Worm (Caenorhabditis elegans): ENCODE results near the gene K11E4.1.

The K11E4.1 gene

ce11 chrX:13739125-13739820 lies 25.3 kb downstream of the K11E4.1 start (continued):
- no peak for TF ChIP-seq efl-1 (GFP tag; optimal IDR thresholded peaks at IDR 0.05)
- TF ChIP-seq sea-2 (GFP tag; IDR thresholded peaks at IDR 0.05), result no peak
- TF ChIP-seq F23B12.7 (tag; optimal IDR thresholded peaks at IDR 0.05; ENCODE audit: insufficient read depth), result no peak
- TF ChIP-seq F22D6.2 (tag; optimal IDR thresholded peaks at IDR 0.05), result no peak
- TF ChIP-seq Y95B8A.8 (GFP tag; IDR thresholded peaks at IDR 0.05), result no peak
- no peak for TF ChIP-seq unc-130 (GFP tag; optimal IDR thresholded peaks at IDR 0.05)
- TF ChIP-seq tbp1 (GFP tag; optimal IDR thresholded peaks at IDR 0.05), result no peak
- TF ChIP-seq ztf-22 (GFP tag; optimal IDR thresholded peaks at IDR 0.05), result no peak
- no peak for TF ChIP-seq egl-44 (GFP tag; IDR thresholded peaks at IDR 0.05)
- TF ChIP-seq ztf-6 (GFP tag; IDR thresholded peaks at IDR 0.05), result 0 out of 2 replicates have a peak, but pooled peaks have one; percentile 24
- no peak for TF ChIP-seq ceh-79 (tag; optimal IDR thresholded peaks at IDR 0.05)
- TF ChIP-seq tbx-9 (tag; optimal IDR thresholded peaks at IDR 0.05; ENCODE audit: borderline replicate concordance), result no peak
- TF ChIP-seq hmg-20 (GFP tag; IDR thresholded peaks at IDR 0.05), result no peak
- TF ChIP-seq lin-40 (tag; optimal IDR thresholded peaks at IDR 0.05), result peak; percentile 20
- TF ChIP-seq unc-62 (GFP tag; optimal IDR thresholded peaks at IDR 0.05), result no peak
- no peak for TF ChIP-seq ztf-28 (GFP tag; IDR thresholded peaks at IDR 0.05)
- TF ChIP-seq sdz-38 (tag; optimal IDR thresholded peaks at IDR 0.05), result no peak
- TF ChIP-seq aptf-2 (GFP tag; conservative IDR thresholded peaks at IDR 0.05), result no peak
- TF ChIP-seq aptf-3 (GFP tag; IDR thresholded peaks at IDR 0.05), result no peak
- TF ChIP-seq Y56A3A.18 (GFP tag; IDR thresholded peaks at IDR 0.05), result no peak
- no peak for TF ChIP-seq rcor-1 (GFP tag; IDR thresholded peaks at IDR 0.05)
- no peak for TF ChIP-seq fkh-3 (tag; optimal IDR thresholded peaks at IDR 0.05)
- no peak for TF ChIP-seq mel-28 (tag; optimal IDR thresholded peaks at IDR 0.05; ENCODE audit: borderline replicate concordance)
- TF ChIP-seq snpc-1.3 (tag; optimal IDR thresholded peaks at IDR 0.05; ENCODE audit: insufficient read depth), result no peak
- TF ChIP-seq snpc-3.4 (tag; optimal IDR thresholded peaks at IDR 0.05), result no peak
- TF ChIP-seq lin-54 (GFP tag; optimal IDR thresholded peaks at IDR 0.05), result no peak
- TF ChIP-seq nhr-90 (tag; optimal IDR thresholded peaks at IDR 0.05), result no peak
- TF ChIP-seq K12H6.12 (tag; optimal IDR thresholded peaks at IDR 0.05), result peak; percentile 71
- no peak for TF ChIP-seq F52B5.7 (tag; optimal IDR thresholded peaks at IDR 0.05)
- no peak for TF ChIP-seq egl-18 (GFP tag; IDR thresholded peaks at IDR 0.05)
- TF ChIP-seq nhr-80 (tag; optimal IDR thresholded peaks at IDR 0.05), result no peak
- no peak for TF ChIP-seq ekl-4 (GFP tag; IDR thresholded peaks at IDR 0.05)
- no peak for TF ChIP-seq ceh-40 (GFP tag; IDR thresholded peaks at IDR 0.05)
- TF ChIP-seq chd-7 (tag; optimal IDR thresholded peaks at IDR 0.05), result peak; percentile 49
- TF ChIP-seq ztf-3 (GFP tag; optimal IDR thresholded peaks at IDR 0.05), result no peak
- TF ChIP-seq zfh-2 (GFP tag; conservative IDR thresholded peaks at IDR 0.05), result peak; percentile 97
- TF ChIP-seq snpc-1.1 (tag; optimal IDR thresholded peaks at IDR 0.05; ENCODE audit: insufficient read depth), result no peak
- no peak for TF ChIP-seq bed-1 (GFP tag; IDR thresholded peaks at IDR 0.05)
- no peak for TF ChIP-seq F57A8.1 (GFP tag; optimal IDR thresholded peaks at IDR 0.05)
- TF ChIP-seq hsf-1 (GFP tag; IDR thresholded peaks at IDR 0.05), result no peak
- TF ChIP-seq ceh-100 (GFP tag; IDR thresholded peaks at IDR 0.05), result no peak
- no peak for TF ChIP-seq hlh-12 (tag; optimal IDR thresholded peaks at IDR 0.05)
- TF ChIP-seq lag-1 (GFP tag; IDR thresholded peaks at IDR 0.05), result no peak
- TF ChIP-seq Y67H2A.10 (GFP tag; conservative IDR thresholded peaks at IDR 0.05), result no peak
- no peak for TF ChIP-seq mxl-1 (tag; optimal IDR thresholded peaks at IDR 0.05)
- no peak for TF ChIP-seq dpl-1 (GFP tag; optimal IDR thresholded peaks at IDR 0.05)
- peak; percentile 18 for TF ChIP-seq ceh-27 (GFP tag; optimal IDR thresholded peaks at IDR 0.05)
- no peak for TF ChIP-seq nhr-179 (tag; optimal IDR thresholded peaks at IDR 0.05)
- no peak for TF ChIP-seq dox-1 (GFP tag; IDR thresholded peaks at IDR 0.05)

Measured in whole organism, young adult.